Worm (Caenorhabditis elegans) whole organism, L1 larva: ENCODE data around the gene swd-2.2.

Source experiments
- C04F5.9 ChIP-seq: sonication (generic microtip); optimal IDR thresholded peaks from 2 replicates; lab custom pipeline; 2016; ENCODE audit warnings: missing genetic modification characterization, missing compliant biosample characterization
- C16A3.4 ChIP-seq: fragments of 150-350 bp; optimal IDR thresholded peaks from 2 replicates; lab custom pipeline; 2014; ENCODE audit warnings: missing biosample characterization, missing genetic modification characterization
- Y116A8C.19 ChIP-seq: sonication (generic microtip); optimal IDR thresholded peaks from 2 replicates; lab custom pipeline; 2016; ENCODE audit warnings: missing compliant biosample characterization, missing genetic modification characterization, borderline replicate concordance
- aly-2 ChIP-seq: fragments of 150-350 bp; optimal IDR thresholded peaks from 2 replicates; lab custom pipeline; 2014; ENCODE audit warnings: missing biosample characterization, missing genetic modification characterization
- ama-1 ChIP-seq: fragments of 150-350 bp; optimal IDR thresholded peaks from 2 replicates; lab custom pipeline; 2014
- blmp-1 ChIP-seq: fragments of 150-350 bp; optimal IDR thresholded peaks from 2 replicates; lab custom pipeline; 2014; ENCODE audit warnings: missing biosample characterization, missing genetic modification characterization
- ceh-63 ChIP-seq: fragments of 200-800 bp; sonication (Bioruptor generic); optimal IDR thresholded peaks from 2 replicates; lab custom pipeline; 2018; ENCODE audit warnings: mild to moderate bottlenecking, missing genetic modification characterization, missing compliant biosample characterization
- ceh-8 ChIP-seq: fragments of 200-800 bp; sonication (Bioruptor generic); optimal IDR thresholded peaks from 2 replicates; lab custom pipeline; 2018; ENCODE audit warnings: mild to moderate bottlenecking, missing genetic modification characterization, moderate library complexity, missing compliant biosample characterization
- ceh-82 ChIP-seq, 3 experiments: fragments of 150-350 bp in 1 of 3; sonication (generic microtip) in 2 of 3; optimal IDR thresholded peaks; 2 replicates each; lab custom pipeline; 2014 to 2017; ENCODE audit warnings: missing biosample characterization in 3 of 3, missing genetic modification characterization in 3 of 3
- efl-1 ChIP-seq, 4 experiments: fragments of 150-350 bp; optimal IDR thresholded peaks in 3 of 4; peaks in 1 of 4; 1 replicate in 1 of 4; 2 replicates in 3 of 4; lab custom pipeline; 2014; ENCODE audit warnings: missing biosample characterization in 2 of 4, missing genetic modification characterization in 2 of 4, missing genetic modification reagents in 2 of 4
- egl-13 ChIP-seq: sonication (generic microtip); optimal IDR thresholded peaks from 2 replicates; lab custom pipeline; 2016; ENCODE audit warnings: missing genotype, missing genetic modification reagents, missing genetic modification characterization, missing compliant biosample characterization
- fkh-10 ChIP-seq: sonication (generic microtip); optimal IDR thresholded peaks from 2 replicates; lab custom pipeline; 2017; ENCODE audit warnings: missing biosample characterization, missing genetic modification reagents, missing genetic modification characterization
- fos-1 ChIP-seq: fragments of 150-350 bp; optimal IDR thresholded peaks from 2 replicates; lab custom pipeline; 2014; ENCODE audit warnings: missing biosample characterization, missing genetic modification characterization
- grh-1 ChIP-seq: fragments of 200-800 bp; sonication (Bioruptor generic); IDR thresholded peaks from 2 replicates; pipeline ENCODE4 v1.3.6; 2022; ENCODE audit warnings: missing genetic modification reagents, missing genetic modification characterization, missing compliant biosample characterization
- hlh-4 ChIP-seq: sonication (generic microtip); optimal IDR thresholded peaks from 2 replicates; lab custom pipeline; 2016; ENCODE audit warnings: mild to moderate bottlenecking, missing genetic modification characterization, missing compliant biosample characterization
- hpl-2 ChIP-seq: fragments of 150-350 bp; optimal IDR thresholded peaks from 2 replicates; lab custom pipeline; 2014; ENCODE audit warnings: missing biosample characterization, missing genetic modification reagents, missing genetic modification characterization
- irx-1 ChIP-seq: sonication (generic microtip); optimal IDR thresholded peaks from 2 replicates; lab custom pipeline; 2016; ENCODE audit warnings: missing genetic modification characterization, missing compliant biosample characterization
- jun-1 ChIP-seq: fragments of 150-350 bp; optimal IDR thresholded peaks from 2 replicates; lab custom pipeline; 2014; ENCODE audit warnings: missing biosample characterization, missing genetic modification reagents, missing genetic modification characterization
- lin-14 ChIP-seq: fragments of 200-800 bp; sonication (Bioruptor generic); optimal IDR thresholded peaks from 2 replicates; lab custom pipeline; 2018; ENCODE audit warnings: mild to moderate bottlenecking, missing genetic modification characterization, moderate library complexity, missing compliant biosample characterization
- lin-39 ChIP-seq: fragments of 150-350 bp; optimal IDR thresholded peaks from 2 replicates; lab custom pipeline; 2014; ENCODE audit warnings: missing biosample characterization, missing genetic modification reagents, missing genetic modification characterization
- lsy-2 ChIP-seq, 2 experiments: fragments of 150-350 bp; optimal IDR thresholded peaks; 2 replicates each; lab custom pipeline; 2014; ENCODE audit warnings: missing biosample characterization in 2 of 2, missing genetic modification characterization in 2 of 2
- mab-9 ChIP-seq: fragments of 200-800 bp; sonication (Bioruptor generic); IDR thresholded peaks from 2 replicates; pipeline ENCODE4 v1.3.6; 2022; ENCODE audit warnings: missing genetic modification reagents, missing genetic modification characterization, missing compliant biosample characterization
- nhr-20 ChIP-seq: sonication (generic microtip); optimal IDR thresholded peaks from 2 replicates; lab custom pipeline; 2016; ENCODE audit warnings: mild to moderate bottlenecking, missing genetic modification characterization, missing compliant biosample characterization
- nhr-47 ChIP-seq: sonication (generic microtip); optimal IDR thresholded peaks from 2 replicates; lab custom pipeline; 2016; ENCODE audit warnings: mild to moderate bottlenecking, missing genetic modification characterization, moderate library complexity, missing compliant biosample characterization
- nhr-71 ChIP-seq: sonication (generic microtip); optimal IDR thresholded peaks from 2 replicates; lab custom pipeline; 2016; ENCODE audit warnings: mild to moderate bottlenecking, missing genetic modification characterization, moderate library complexity, missing compliant biosample characterization
- nhr-85 ChIP-seq: sonication (generic microtip); peaks from one replicate; lab custom pipeline; 2016; ENCODE audit warnings: missing genetic modification characterization, inconsistent platforms, missing compliant biosample characterization
- pag-3 ChIP-seq: sonication (generic microtip); optimal IDR thresholded peaks from 2 replicates; lab custom pipeline; 2017; ENCODE audit warnings: missing genetic modification characterization, mild to moderate bottlenecking, missing compliant biosample characterization, antibody characterized with exemption, borderline replicate concordance; ENCODE audit not compliant: insufficient read depth
- snpc-4 ChIP-seq: fragments of 150-350 bp; optimal IDR thresholded peaks from 2 replicates; lab custom pipeline; 2014; ENCODE audit warnings: missing biosample characterization, missing genetic modification characterization
- swsn-7 ChIP-seq: sonication (generic microtip); optimal IDR thresholded peaks from 2 replicates; lab custom pipeline; 2016; ENCODE audit warnings: missing genetic modification characterization, missing compliant biosample characterization
- unc-30 ChIP-seq: sonication (generic microtip); optimal IDR thresholded peaks from 2 replicates; lab custom pipeline; 2017; ENCODE audit warnings: missing biosample characterization, missing genetic modification characterization
- unc-62 ChIP-seq: fragments of 150-350 bp; optimal IDR thresholded peaks from 2 replicates; lab custom pipeline; 2014; ENCODE audit warnings: missing biosample characterization, missing genetic modification reagents, missing genetic modification characterization
- unc-86 ChIP-seq: sonication (generic microtip); optimal IDR thresholded peaks from 2 replicates; lab custom pipeline; 2016; ENCODE audit warnings: missing genetic modification characterization, missing compliant biosample characterization
- vab-15 ChIP-seq: sonication (generic microtip); optimal IDR thresholded peaks from 2 replicates; lab custom pipeline; 2017; ENCODE audit warnings: missing genotype, mild to moderate bottlenecking, missing genetic modification characterization, missing compliant biosample characterization
- zag-1 ChIP-seq: fragments of 150-350 bp; optimal IDR thresholded peaks from 2 replicates; lab custom pipeline; 2014; ENCODE audit warnings: missing biosample characterization, missing genetic modification characterization
- ztf-11 ChIP-seq, 2 experiments: sonication (generic microtip); optimal IDR thresholded peaks; 2 replicates each; lab custom pipeline; 2016 to 2017; ENCODE audit warnings: missing genetic modification characterization in 2 of 2, missing biosample characterization in 1 of 2, missing compliant biosample characterization in 1 of 2
- ztf-4 ChIP-seq: fragments of 150-350 bp; optimal IDR thresholded peaks from 2 replicates; lab custom pipeline; 2014; ENCODE audit warnings: missing biosample characterization, missing genetic modification characterization

Gene swd-2.2

ce11 chrIV:7794709-7795108, 20.5 kb downstream of the swd-2.2 start, which contains the start of gene ntp-1:
TSS of gene ntp-1 (minus strand) at chrIV:7794809.
- no peak for TF ChIP-seq nhr-85 (tag; lab: Kevin White, UChicago)
- no peak for TF ChIP-seq nhr-47 (tag; lab: Kevin White, UChicago)
- no peak for TF ChIP-seq swsn-7 (tag; lab: Kevin White, UChicago)
- TF ChIP-seq unc-62 (GFP tag; lab: Kevin White, UChicago), result no peak
- no peak for TF ChIP-seq Y116A8C.19 (tag; lab: Kevin White, UChicago)
- TF ChIP-seq pag-3 (tag; lab: Kevin White, UChicago), result no peak
- TF ChIP-seq ceh-82 (tag; optimal IDR thresholded peaks at IDR 0.05; lab: Kevin White, UChicago), result no peak
- TF ChIP-seq ztf-4 (tag; lab: Kevin White, UChicago), result no peak
- no peak for TF ChIP-seq nhr-20 (tag; lab: Kevin White, UChicago)
- no peak for TF ChIP-seq aly-2 (tag; lab: Kevin White, UChicago)
- TF ChIP-seq unc-86, result no peak
- no peak for TF ChIP-seq ztf-11 (tag; optimal IDR thresholded peaks at IDR 0.05; lab: Kevin White, UChicago)
- TF ChIP-seq C16A3.4 (tag; lab: Kevin White, UChicago), result no peak
- TF ChIP-seq lin-39, result no peak
- TF ChIP-seq jun-1 (tag; lab: Kevin White, UChicago), result no peak
- TF ChIP-seq fkh-10 (GFP tag; lab: Kevin White, UChicago), result no peak
- no peak for TF ChIP-seq vab-15 (tag; lab: Kevin White, UChicago)
- no peak for TF ChIP-seq snpc-4 (tag; lab: Kevin White, UChicago)
- no peak for TF ChIP-seq ceh-8 (GFP tag; lab: Kevin White, UChicago)

ce11 chrIV:7796432-7797113, 22.4 kb downstream of the swd-2.2 start, which contains the start of gene sgo-1:
TSS of gene sgo-1 (minus strand) at chrIV:7796482.
- TF ChIP-seq hlh-4 (no peak), efl-1 (optimal IDR thresholded peaks at IDR 0.05; lab: Kevin White, UChicago) (peak; percentile 1 to 16), efl-1 (GFP tag; optimal IDR thresholded peaks at IDR 0.05 in 1 of 2; lab: Kevin White, UChicago) (no peak)

- TF ChIP-seq ama-1 (no peak), unc-30 (no peak), ztf-11 (tag; optimal IDR thresholded peaks at IDR 0.05; lab: Kevin White, UChicago) (no peak), irx-1 (tag; lab: Kevin White, UChicago) (no peak), lsy-2 (tag; optimal IDR thresholded peaks at IDR 0.05; lab: Kevin White, UChicago) (no peak)
Observed at ce11 chrIV:7800338-7800737, 26.1 kb downstream of the swd-2.2 start.

- no peak for TF ChIP-seq lsy-2 (tag; optimal IDR thresholded peaks at IDR 0.05; lab: Kevin White, UChicago)
- no peak for TF ChIP-seq nhr-71 (tag; lab: Kevin White, UChicago)
- TF ChIP-seq hpl-2 (GFP tag; lab: Kevin White, UChicago), result no peak
- no peak for TF ChIP-seq irx-1 (tag; lab: Kevin White, UChicago)
- TF ChIP-seq lin-39, result no peak
- TF ChIP-seq egl-13 (tag; lab: Kevin White, UChicago), result no peak
- no peak for TF ChIP-seq C04F5.9 (tag; lab: Kevin White, UChicago)
- TF ChIP-seq fos-1, result no peak
- no peak for TF ChIP-seq ceh-63
- no peak for TF ChIP-seq efl-1 (optimal IDR thresholded peaks at IDR 0.05; lab: Kevin White, UChicago)
- TF ChIP-seq efl-1 (GFP tag; optimal IDR thresholded peaks at IDR 0.05 in 1 of 2; lab: Kevin White, UChicago), result no peak
- TF ChIP-seq mab-9, result no peak
- TF ChIP-seq zag-1 (tag; lab: Kevin White, UChicago), result no peak
- TF ChIP-seq pag-3 (tag; lab: Kevin White, UChicago), result no peak
Observed at ce11 chrIV:7803250-7803649, 29.0 kb downstream of the swd-2.2 start, which contains the start of gene C33H5.16. TSS of gene C33H5.16 (minus strand) at chrIV:7803350.

- TF ChIP-seq blmp-1 (tag; lab: Kevin White, UChicago) (peak; percentile 37), Y116A8C.19 (tag; lab: Kevin White, UChicago) (no peak), grh-1 (GFP tag; lab: Robert Waterston, UW) (no peak), lin-39 (no peak), lin-14 (no peak)
Observed at ce11 chrIV:7804740-7805139, 30.5 kb downstream of the swd-2.2 start, which contains the start of gene C33H5.2. TSS of gene C33H5.2 (plus strand) at chrIV:7805040.
